Worm (Caenorhabditis elegans) whole organism, dauer: ENCODE data around the gene his-62.

ENCODE experiments used
- unc-62 ChIP-seq: sonication (generic microtip); optimal IDR thresholded peaks from 2 replicates; lab custom pipeline; 2017; ENCODE audit warnings: missing biosample characterization, missing genetic modification reagents, missing genetic modification characterization

his-62 gene

DNA sequence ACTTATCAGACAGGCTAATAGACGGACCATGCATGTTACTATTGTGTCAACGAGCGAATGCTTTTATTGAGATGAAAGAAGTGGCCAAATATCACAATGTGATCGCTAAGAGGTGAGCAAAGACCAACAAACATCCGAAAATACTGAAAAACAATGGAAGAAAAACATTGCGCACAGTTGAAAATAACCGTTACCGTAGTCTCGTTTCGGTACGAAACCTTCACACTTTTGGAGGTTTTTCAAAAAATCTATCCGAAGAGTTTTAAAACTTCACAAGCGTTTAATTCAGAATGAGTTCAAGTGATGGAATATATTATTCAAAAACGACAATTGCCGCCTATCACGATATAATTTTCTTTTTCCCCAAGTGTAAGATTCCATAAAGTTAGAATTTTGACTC is 22.5 kb downstream of the his-62 start:
- TF ChIP-seq unc-62 = no peak

DNA sequence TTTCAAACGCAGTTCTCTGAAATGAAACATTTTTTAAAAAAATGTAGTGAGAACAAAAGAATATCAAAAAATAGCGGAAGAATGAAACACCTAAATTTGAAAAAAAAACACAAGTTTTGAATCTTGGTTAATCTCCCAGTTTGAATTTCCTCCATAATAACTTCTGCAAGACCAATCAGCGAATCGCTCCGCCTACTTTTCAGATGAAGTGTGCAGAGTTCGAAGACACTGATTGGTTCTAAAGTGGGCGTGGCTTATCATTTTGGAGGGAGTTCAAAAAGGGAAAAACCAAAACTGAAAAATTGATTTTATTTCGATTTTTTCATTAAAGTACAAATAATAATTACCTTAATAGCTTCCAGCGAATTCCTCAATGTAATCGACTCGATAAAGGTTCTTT is 24.5 kb downstream of the his-62 start:
- no peak for TF ChIP-seq unc-62

DNA sequence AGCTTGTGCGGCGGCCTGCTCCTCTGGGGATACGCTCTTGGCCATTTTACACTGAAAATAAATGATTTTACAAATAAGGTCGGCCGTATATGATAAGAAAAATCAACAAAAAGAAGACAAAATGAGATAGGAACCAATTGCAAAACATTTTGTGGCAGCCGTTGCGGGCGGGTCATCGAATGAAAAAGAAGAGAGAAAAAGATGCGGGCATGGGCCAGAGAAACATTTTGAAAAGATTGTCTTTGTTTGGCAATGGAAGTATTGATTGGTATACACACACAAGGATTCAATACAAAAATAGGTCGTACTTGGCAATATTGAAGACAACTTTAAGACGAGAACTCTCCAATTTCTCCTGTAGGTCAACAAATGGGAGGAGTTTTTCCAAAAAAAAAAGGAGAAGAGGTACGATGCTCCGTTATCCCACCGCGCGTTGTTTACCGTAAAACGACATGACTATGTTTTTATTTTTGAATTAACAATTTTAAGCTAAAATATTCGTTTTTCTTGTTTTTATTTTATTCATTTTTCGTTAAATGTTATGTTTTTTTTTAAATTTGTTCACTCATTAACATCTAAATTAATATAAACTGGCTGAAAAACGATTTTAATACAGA is 26.4 kb downstream of the his-62 start, which contains the start of the genes plc-4 and R05G6.4:
plc-4 (minus strand) TSS at position 51 of the 617 bp plus-strand sequence.
R05G6.4 (plus strand) TSS at position 617 of the 617 bp plus-strand sequence.
- no peak for TF ChIP-seq unc-62

DNA sequence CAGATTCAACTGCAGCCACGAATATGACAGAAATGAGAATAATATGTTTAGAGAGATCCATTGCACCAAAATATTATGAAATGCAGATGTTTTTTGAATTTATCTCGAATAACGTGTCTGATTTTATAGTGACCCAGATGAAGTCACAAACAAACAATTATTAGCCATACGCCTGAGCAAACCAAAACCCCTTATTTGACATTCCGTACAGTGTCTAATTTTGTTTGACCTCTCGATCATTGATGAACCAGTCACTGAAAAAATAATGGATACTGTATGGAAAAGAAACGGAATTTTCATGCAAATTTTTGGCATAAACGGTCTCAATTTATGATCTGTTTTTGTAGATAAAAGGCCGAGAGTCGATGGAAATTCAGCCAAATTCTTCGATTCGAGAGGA is 29.8 kb downstream of the his-62 start, which contains the start of the genes R05G6.9 and R05G6.3:
R05G6.9 (minus strand) TSS at position 101 of the 400 bp plus-strand sequence.
R05G6.3 (plus strand) TSS at position 386 of the 400 bp plus-strand sequence.
- TF ChIP-seq unc-62 = no peak

DNA sequence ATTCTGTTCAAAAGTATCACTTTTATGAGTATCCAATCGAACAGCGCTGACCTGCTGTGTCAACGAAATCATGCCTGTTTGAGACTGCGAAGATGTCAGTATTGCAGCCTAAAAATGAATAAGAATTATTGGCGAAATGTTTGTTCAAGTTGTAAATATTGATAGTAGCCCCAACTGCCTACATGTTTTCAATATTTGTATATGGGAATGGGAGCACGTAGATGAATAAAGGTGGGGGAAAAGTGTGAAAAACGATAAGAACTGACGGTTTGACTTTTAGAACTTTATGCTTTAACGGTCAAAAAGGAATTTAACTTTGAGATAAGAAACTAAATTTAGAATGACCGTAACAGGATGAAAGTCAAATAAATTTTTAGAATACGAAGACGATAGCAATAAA is 33.9 kb downstream of the his-62 start:
- no peak for TF ChIP-seq unc-62

DNA sequence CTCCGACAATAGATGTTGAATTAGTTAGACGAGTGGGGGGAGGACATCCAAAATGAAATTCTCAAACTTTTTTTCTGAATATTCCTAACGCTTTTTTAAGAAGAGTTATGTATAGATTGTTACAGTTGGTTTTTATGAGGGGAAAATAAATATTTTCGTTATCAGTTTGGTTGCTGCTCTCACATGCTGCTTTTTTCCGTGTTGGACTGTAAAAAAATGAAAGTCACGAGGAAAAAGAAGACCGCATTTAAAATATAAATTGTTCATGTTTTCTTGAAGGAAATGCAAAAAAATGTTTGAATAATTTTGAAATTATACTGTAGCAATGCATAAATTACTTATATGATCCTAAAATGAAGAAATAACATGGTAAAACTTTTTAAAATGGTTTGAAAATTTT is 34.5 kb downstream of the his-62 start:
- no peak for TF ChIP-seq unc-62

DNA sequence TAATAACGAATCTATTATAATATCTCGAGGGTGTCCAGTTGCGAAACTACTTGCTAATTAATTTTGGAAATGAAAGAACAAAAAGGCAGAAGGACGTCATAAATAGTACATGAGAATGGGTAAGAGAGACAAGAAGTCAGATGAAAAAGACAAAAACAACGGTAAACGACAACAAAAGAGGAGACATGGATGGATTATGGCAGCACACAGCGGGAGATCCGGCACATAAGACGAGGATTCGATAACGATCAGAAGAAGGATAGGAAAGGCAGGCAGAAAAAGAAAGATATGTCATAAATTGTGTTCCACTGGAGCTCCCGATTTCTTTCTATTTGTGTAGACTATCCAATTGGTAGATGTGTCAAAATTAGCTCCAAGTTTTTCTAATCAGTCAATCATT is 35.2 kb downstream of the his-62 start:
- no peak for TF ChIP-seq unc-62

DNA sequence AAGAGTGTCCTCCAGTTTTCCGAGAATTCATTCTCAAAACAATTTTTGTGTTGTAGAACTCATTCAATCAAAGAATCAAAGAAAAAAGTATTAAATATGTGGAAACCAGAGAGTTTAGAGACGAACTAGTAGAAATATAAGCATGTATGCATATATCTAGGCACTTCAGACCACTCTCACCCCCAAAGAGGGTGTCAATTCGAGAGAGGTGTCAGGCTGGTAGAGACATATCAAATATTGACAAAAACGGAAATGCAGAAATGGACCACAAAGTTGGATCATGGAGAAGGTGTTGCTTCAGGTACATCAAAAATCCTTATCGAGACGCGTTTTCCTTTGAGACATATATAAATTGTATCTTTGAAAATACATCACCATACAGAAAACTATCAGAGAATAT is 37.4 kb downstream of the his-62 start:
- TF ChIP-seq unc-62 = no peak

DNA sequence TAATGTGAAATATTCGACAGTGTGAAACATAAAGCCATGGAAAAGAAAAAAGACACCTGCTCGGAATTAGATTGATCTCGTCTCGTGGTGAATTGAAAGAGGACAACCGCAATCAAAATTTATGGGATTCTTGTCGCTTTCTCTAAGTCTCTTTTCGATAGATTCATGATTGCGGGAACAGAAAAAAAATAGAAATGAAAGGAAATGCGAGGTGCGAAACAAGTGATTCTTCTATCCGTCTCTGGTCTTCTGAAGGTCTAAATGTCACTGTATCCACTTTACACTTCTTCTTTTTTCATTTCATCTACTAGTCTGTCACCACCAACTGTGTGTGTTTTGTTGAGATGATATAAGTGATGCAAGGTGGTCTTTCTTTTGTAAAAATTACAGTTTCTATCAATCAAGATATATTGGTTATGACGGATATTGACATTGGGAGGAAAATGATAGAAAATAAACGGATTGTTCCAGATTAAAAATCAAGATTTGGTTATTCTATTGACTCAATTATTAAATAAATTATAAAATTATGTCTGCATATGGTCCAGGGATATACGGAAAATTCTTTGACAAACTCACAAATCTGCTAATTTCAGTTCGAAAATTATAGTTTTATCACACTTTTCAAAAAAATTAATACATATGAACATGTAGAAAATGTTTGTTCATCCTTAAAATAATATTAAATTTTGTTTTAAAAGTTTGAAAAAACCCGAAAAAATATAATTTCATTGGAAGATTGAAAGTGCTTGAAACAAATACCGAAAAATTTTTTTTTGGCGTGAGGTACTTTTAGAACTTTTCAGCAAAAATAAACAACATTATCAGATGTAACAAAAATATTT is 44.1 kb downstream of the his-62 start:
- no peak for TF ChIP-seq unc-62

DNA sequence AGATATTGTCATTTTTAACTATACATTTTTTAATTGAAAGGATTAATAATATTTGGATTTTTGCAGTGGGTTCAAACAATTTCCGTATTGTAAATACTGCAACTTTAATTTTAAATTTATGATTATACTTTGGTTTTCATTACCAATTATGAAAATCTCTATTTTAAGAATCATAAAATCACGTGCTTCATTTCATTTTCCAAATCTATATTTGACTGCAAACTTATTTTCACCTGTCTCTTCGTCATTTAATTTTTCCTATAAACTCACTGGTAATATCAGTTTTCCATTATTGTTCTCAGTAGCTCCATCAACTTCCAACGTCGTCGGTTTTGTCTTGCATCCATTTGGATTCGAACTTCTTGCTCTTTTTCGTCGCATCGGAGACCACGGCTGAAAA is 46.0 kb downstream of the his-62 start, which contains the start of gene R05G6.1:
R05G6.1 (plus strand) TSS at position 301 of the 400 bp plus-strand sequence.
- no peak for TF ChIP-seq unc-62
